Fruit fly (Drosophila melanogaster): ENCODE measurements around the gene CG10466.
A peak's percentile ranks its signal among the peaks of the same experiment; 100 is the strongest.

The CG10466 gene

dm6 chr2L:19763773-19764580 lies 27.9 kb upstream of the CG10466 start, which contains the start of gene fbp (continued):
- TF ChIP-seq NC2β (GFP tag; optimal IDR thresholded peaks at IDR 0.05) = no peak
- TF ChIP-seq CG12299 (tag; optimal IDR thresholded peaks at IDR 0.05) = no peak
- TF ChIP-seq Poxn (GFP tag; IDR thresholded peaks at IDR 0.05) = no peak
- TF ChIP-seq Asciz (GFP tag; optimal IDR thresholded peaks at IDR 0.05) = peak; percentile 20
- TF ChIP-seq cwo (GFP tag; optimal IDR thresholded peaks at IDR 0.05) = peak; percentile 41
- TF ChIP-seq CG10147 (GFP tag; optimal IDR thresholded peaks at IDR 0.05) = peak; percentile 52
- peak; percentile 44 for TF ChIP-seq lilli (GFP tag; optimal IDR thresholded peaks at IDR 0.05)
- TF ChIP-seq org-1 (GFP tag; optimal IDR thresholded peaks at IDR 0.05) = peak; percentile 63
- TF ChIP-seq sna (GFP tag; IDR thresholded peaks at IDR 0.05; ENCODE audit: partially characterized antibody) = no peak
- TF ChIP-seq CG11560 (tag; IDR thresholded peaks at IDR 0.05) = no peak
- TF ChIP-seq CG10543 (GFP tag; optimal IDR thresholded peaks at IDR 0.05) = peak; percentile 67
- no peak for TF ChIP-seq sr (GFP tag; IDR thresholded peaks at IDR 0.05)
- peak; percentile 36 for TF ChIP-seq CG2116 (GFP tag; optimal IDR thresholded peaks at IDR 0.05)
- TF ChIP-seq Side (GFP tag; optimal IDR thresholded peaks at IDR 0.05) = no peak
- TF ChIP-seq tgo (GFP tag; IDR thresholded peaks at IDR 0.05) = no peak
- TF ChIP-seq CG10431 (GFP tag; optimal IDR thresholded peaks at IDR 0.05) = peak; percentile 16
- TF ChIP-seq tin (GFP tag; optimal IDR thresholded peaks at IDR 0.05) = peak; percentile 58
- TF ChIP-seq CG7963 (GFP tag; IDR thresholded peaks at IDR 0.05; ENCODE audit: partially characterized antibody) = no peak
- no peak for TF ChIP-seq CG11696 (GFP tag; IDR thresholded peaks at IDR 0.05)
- no peak for TF ChIP-seq Tbp (GFP tag; optimal IDR thresholded peaks at IDR 0.05)
- TF ChIP-seq chif (GFP tag; optimal IDR thresholded peaks at IDR 0.05) = peak in 1 of 2 experiments; percentile 54
- peak; percentile 21 for TF ChIP-seq ewg (GFP tag; optimal IDR thresholded peaks at IDR 0.05)
- no peak for TF ChIP-seq pzg (GFP tag; optimal IDR thresholded peaks at IDR 0.05)
- TF ChIP-seq CG32767 (GFP tag; IDR thresholded peaks at IDR 0.05) = no peak
- no peak for TF ChIP-seq stwl (tag; optimal IDR thresholded peaks at IDR 0.05)
- TF ChIP-seq Ets65A (GFP tag) = peak; percentile 86
- TF ChIP-seq CG8924 (tag; optimal IDR thresholded peaks at IDR 0.05) = peak; percentile 86
- TF ChIP-seq Scr (GFP tag; IDR thresholded peaks at IDR 0.05; ENCODE audit: partially characterized antibody) = no peak
- TF ChIP-seq Nf-YA (GFP tag; IDR thresholded peaks at IDR 0.05) = no peak
- TF ChIP-seq GATAe (GFP tag; conservative IDR thresholded peaks at IDR 0.05) = no peak
- TF ChIP-seq CG16863 (GFP tag; optimal IDR thresholded peaks at IDR 0.05) = peak; percentile 12
- no peak for TF ChIP-seq Dp (GFP tag; optimal IDR thresholded peaks at IDR 0.05)
- no peak for TF ChIP-seq pb (GFP tag; optimal IDR thresholded peaks at IDR 0.05)
- no peak for TF ChIP-seq hth (optimal IDR thresholded peaks at IDR 0.05)
- TF ChIP-seq Lim3 (GFP tag; IDR thresholded peaks at IDR 0.05) = no peak
- TF ChIP-seq corto (GFP tag; optimal IDR thresholded peaks at IDR 0.05) = no peak
- no peak for TF ChIP-seq CG2875 (GFP tag; optimal IDR thresholded peaks at IDR 0.05)
- peak; percentile 12 for TF ChIP-seq jumu (GFP tag; optimal IDR thresholded peaks at IDR 0.05)
- TF ChIP-seq CG3847 (GFP tag; IDR thresholded peaks at IDR 0.05) = 0 out of 2 replicates have a peak, but pooled peaks have one; percentile 41
- TF ChIP-seq nmo (GFP tag; optimal IDR thresholded peaks at IDR 0.05) = peak; percentile 86
- TF ChIP-seq CG18619 (GFP tag; optimal IDR thresholded peaks at IDR 0.05) = peak; percentile 79
- no peak for TF ChIP-seq YL-1 (GFP tag; optimal IDR thresholded peaks at IDR 0.05)
- no peak for TF ChIP-seq Lhr (GFP tag; optimal IDR thresholded peaks at IDR 0.05)
- no peak for TF ChIP-seq bigmax (GFP tag; optimal IDR thresholded peaks at IDR 0.05)
- no peak for TF ChIP-seq trem (tag; optimal IDR thresholded peaks at IDR 0.05)
- TF ChIP-seq crp (GFP tag; optimal IDR thresholded peaks at IDR 0.05) = peak in 1 of 2 experiments; percentile 26
- peak; percentile 41; the same call in 1 of the 2 replicates for TF ChIP-seq CG10366 (GFP tag; IDR thresholded peaks at IDR 0.05)
- peak; percentile 61; the same call in 2 of the 3 replicates for TF ChIP-seq dysf (GFP tag; IDR thresholded peaks at IDR 0.05)
- TF ChIP-seq CG32532 (GFP tag; IDR thresholded peaks at IDR 0.05) = peak; percentile 68
